Worm (Caenorhabditis elegans) whole organism, young adult: ENCODE results near the gene pfs-2.

Experiments
- B0035.1 ChIP-seq: sonication (generic microtip); optimal IDR thresholded peaks from 2 replicates; lab custom pipeline; 2016; ENCODE audit warnings: missing genetic modification characterization, mild to moderate bottlenecking, missing compliant biosample characterization, missing genotype, missing genetic modification reagents
- B0336.3 ChIP-seq: fragments of 200-800 bp; sonication (Bioruptor generic); IDR thresholded peaks from 2 replicates; pipeline ENCODE4 v1.3.6; 2022; ENCODE audit warnings: missing genetic modification characterization, missing compliant biosample characterization
- K11D2.4 ChIP-seq: fragments of 200-800 bp; sonication (Bioruptor generic); IDR thresholded peaks from 2 replicates; pipeline ENCODE4 v1.3.6; 2022; ENCODE audit warnings: missing genetic modification reagents, missing genetic modification characterization, missing compliant biosample characterization
- Y56A3A.18 ChIP-seq: fragments of 200-800 bp; sonication (Bioruptor generic); IDR thresholded peaks from 2 replicates; pipeline ENCODE4 v1.3.6; 2022; ENCODE audit warnings: missing genetic modification reagents, missing genetic modification characterization, missing compliant biosample characterization
- ama-1 ChIP-seq, 3 experiments: fragments of 150-350 bp in 1 of 3; sonication (generic microtip) in 2 of 3; optimal IDR thresholded peaks; 2 replicates each; lab custom pipeline; 2014 to 2018; ENCODE audit warnings: missing biosample characterization in 2 of 3, missing genetic modification characterization in 2 of 3, missing genetic modification reagents in 2 of 3
- attf-6 ChIP-seq: fragments of 200-800 bp; sonication (Bioruptor generic); IDR thresholded peaks from 2 replicates; pipeline ENCODE4 v1.3.6; 2022; ENCODE audit warnings: missing genetic modification reagents, missing genetic modification characterization, missing compliant biosample characterization
- ccch-3 ChIP-seq: fragments of 200-800 bp; sonication (Bioruptor generic); optimal IDR thresholded peaks from 2 replicates; lab custom pipeline; 2018; ENCODE audit warnings: mild to moderate bottlenecking, missing genetic modification characterization, missing compliant biosample characterization
- cebp-1 ChIP-seq, 2 experiments: fragments of 200-800 bp in 1 of 2; sonication (Bioruptor generic) in 1 of 2; sonication (generic microtip) in 1 of 2; IDR thresholded peaks in 1 of 2; optimal IDR thresholded peaks in 1 of 2; 2 replicates each; pipeline versions ENCODE4 v1.3.6 to Lab custom; 2017 to 2022; ENCODE audit warnings: missing compliant biosample characterization in 2 of 2, missing genetic modification characterization in 2 of 2, mild to moderate bottlenecking in 1 of 2, missing genetic modification reagents in 1 of 2, moderate library complexity in 1 of 2
- cebp-2 ChIP-seq: fragments of 200-800 bp; sonication (Bioruptor generic); IDR thresholded peaks from 2 replicates; pipeline ENCODE4 v1.3.6; 2022; ENCODE audit warnings: missing genetic modification characterization, missing compliant biosample characterization
- dpff-1 ChIP-seq: sonication (generic microtip); optimal IDR thresholded peaks from 2 replicates; lab custom pipeline; 2017; ENCODE audit warnings: mild to moderate bottlenecking, missing genetic modification characterization, missing compliant biosample characterization
- dpl-1 ChIP-seq: fragments of 150-350 bp; optimal IDR thresholded peaks from 2 replicates; lab custom pipeline; 2014; ENCODE audit warnings: missing biosample characterization, missing genetic modification reagents, missing genetic modification characterization
- let-607 ChIP-seq, 2 experiments: fragments of 200-800 bp in 1 of 2; sonication (Bioruptor generic) in 1 of 2; sonication (generic microtip) in 1 of 2; optimal IDR thresholded peaks; 2 replicates each; lab custom pipeline; 2016 to 2018; ENCODE audit warnings: mild to moderate bottlenecking in 2 of 2, missing compliant biosample characterization in 2 of 2, missing genetic modification characterization in 2 of 2, moderate library complexity in 2 of 2, missing genotype in 1 of 2
- madf-8 ChIP-seq: fragments of 200-800 bp; sonication (Bioruptor generic); conservative IDR thresholded peaks from 2 replicates; pipeline ENCODE4 v1.3.6; 2022; ENCODE audit warnings: missing genetic modification reagents, missing genetic modification characterization, missing compliant biosample characterization
- snpc-4 ChIP-seq, 5 experiments: fragments of 150-350 bp in 1 of 5; sonication (generic microtip) in 4 of 5; optimal IDR thresholded peaks; 2 replicates each; lab custom pipeline; 2014 to 2018; ENCODE audit warnings: missing genetic modification characterization in 5 of 5, missing biosample characterization in 3 of 5, antibody characterized with exemption in 2 of 5, mild to moderate bottlenecking in 2 of 5, missing compliant biosample characterization in 2 of 5, missing genotype in 2 of 5, moderate library complexity in 2 of 5, missing genetic modification reagents in 1 of 5

- TF ChIP-seq madf-8 (GFP tag; lab: Robert Waterston, UW) (no peak), Y56A3A.18 (GFP tag; lab: Robert Waterston, UW) (no peak), B0035.1 (no peak), cebp-2 (GFP tag; lab: Robert Waterston, UW) (no peak), let-607 (tag; optimal IDR thresholded peaks at IDR 0.05; lab: Kevin White, UChicago) (no peak), dpl-1 (GFP tag; lab: Kevin White, UChicago) (no peak), ccch-3 (GFP tag; lab: Kevin White, UChicago) (no peak), snpc-4 (GFP tag; optimal IDR thresholded peaks at IDR 0.05; lab: Kevin White, UChicago) (no peak), snpc-4 (tag; optimal IDR thresholded peaks at IDR 0.05; lab: Kevin White, UChicago) (no peak), B0336.3 (GFP tag; lab: Robert Waterston, UW) (no peak), cebp-1 (GFP tag; IDR thresholded peaks at IDR 0.05; lab: Robert Waterston, UW) (no peak), cebp-1 (tag; optimal IDR thresholded peaks at IDR 0.05; lab: Kevin White, UChicago) (no peak), dpff-1 (tag; lab: Kevin White, UChicago) (no peak), K11D2.4 (GFP tag; lab: Robert Waterston, UW) (no peak), attf-6 (GFP tag; lab: Robert Waterston, UW) (no peak), ama-1 (optimal IDR thresholded peaks at IDR 0.05; lab: Kevin White, UChicago) (no peak), ama-1 (GFP tag; optimal IDR thresholded peaks at IDR 0.05; lab: Kevin White, UChicago) (no peak)
Measured at ce11 chrII:14310729-14311388, 47.3 kb upstream of the pfs-2 start, which contains the start of gene ctl-3.
